Worm (Caenorhabditis elegans): Measurements from ENCODE around the gene B0303.7.

ce11 chrIII:8693322-8693721, at the start of gene B0303.7:
- TF ChIP-seq sptf-1 (tag; optimal IDR thresholded peaks at IDR 0.05): no peak
- no peak for TF ChIP-seq snpc-4 (tag; optimal IDR thresholded peaks at IDR 0.05)
- no peak for TF ChIP-seq M03D4.4 (tag; optimal IDR thresholded peaks at IDR 0.05)
- no peak for TF ChIP-seq unc-39 (tag; optimal IDR thresholded peaks at IDR 0.05)
- no peak for TF ChIP-seq nhr-12 (tag; optimal IDR thresholded peaks at IDR 0.05)
- no peak for TF ChIP-seq pha-4 (tag; optimal IDR thresholded peaks at IDR 0.05)
- no peak for TF ChIP-seq bed-3 (GFP tag; optimal IDR thresholded peaks at IDR 0.05)
- TF ChIP-seq elt-1 (tag; optimal IDR thresholded peaks at IDR 0.05; ENCODE audit: borderline replicate concordance, insufficient read depth): no peak
